Fruit fly (Drosophila melanogaster) whole organism, larva: ENCODE measurements around the gene CG5346.

Source experiments
- noc ChIP-seq: fragments of 200-800 bp; sonication (Bioruptor generic); optimal IDR thresholded peaks from 3 replicates; lab custom pipeline; 2019; ENCODE audit warnings: missing biosample characterization, mild to moderate bottlenecking, missing genetic modification characterization, moderate library complexity

CG5346 gene

DNA sequence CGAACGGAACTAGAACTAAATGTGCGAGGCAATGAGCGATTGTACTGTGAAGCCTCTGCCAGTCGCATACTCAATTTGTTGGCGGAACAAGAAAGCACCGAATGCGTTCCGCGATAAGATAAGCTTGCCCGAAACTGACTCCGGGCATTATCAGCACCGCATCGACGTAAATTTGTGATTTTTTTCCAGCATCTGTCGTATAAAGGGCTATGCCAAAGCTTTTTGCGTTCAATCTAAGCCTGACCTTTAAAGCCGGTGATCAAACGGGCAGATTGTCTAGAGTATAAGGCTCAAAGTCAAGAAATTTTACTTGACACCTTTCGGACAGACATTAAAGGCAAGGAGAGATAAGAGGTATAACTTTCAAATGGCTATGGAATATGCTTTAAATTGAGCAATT is 17.6 kb upstream of the CG5346 start:
- peak; percentile 55 for TF ChIP-seq noc

DNA sequence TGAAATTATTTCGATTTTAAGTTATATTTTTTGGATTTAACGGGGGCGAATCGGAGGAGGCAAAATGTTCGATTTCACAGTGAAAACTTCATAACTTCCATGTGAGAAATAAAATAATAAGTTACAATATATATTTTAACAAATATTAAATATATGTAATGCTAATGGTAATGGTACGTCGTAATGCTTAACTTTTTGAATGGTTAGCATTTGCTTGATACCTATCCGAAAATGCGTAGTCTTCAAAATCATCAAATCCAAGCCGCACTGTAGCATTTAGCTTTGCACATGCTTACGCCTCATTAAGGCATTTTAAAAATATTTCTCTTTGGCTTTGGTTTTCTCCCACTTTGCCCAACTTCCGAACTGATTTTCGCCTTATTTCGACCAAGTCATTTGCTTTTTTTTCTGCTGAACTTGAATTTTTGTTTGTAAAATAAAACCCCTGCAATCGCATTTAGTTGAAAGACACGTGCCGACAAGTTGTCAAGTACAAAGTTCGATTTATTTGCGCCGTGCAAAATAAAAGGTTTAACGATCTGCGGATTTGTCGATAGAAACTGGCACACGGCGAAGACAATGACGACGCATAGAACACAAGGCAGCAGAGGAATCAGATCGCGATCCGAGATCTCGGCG is 14.4 kb upstream of the CG5346 start:
- peak; percentile 48 for TF ChIP-seq noc

DNA sequence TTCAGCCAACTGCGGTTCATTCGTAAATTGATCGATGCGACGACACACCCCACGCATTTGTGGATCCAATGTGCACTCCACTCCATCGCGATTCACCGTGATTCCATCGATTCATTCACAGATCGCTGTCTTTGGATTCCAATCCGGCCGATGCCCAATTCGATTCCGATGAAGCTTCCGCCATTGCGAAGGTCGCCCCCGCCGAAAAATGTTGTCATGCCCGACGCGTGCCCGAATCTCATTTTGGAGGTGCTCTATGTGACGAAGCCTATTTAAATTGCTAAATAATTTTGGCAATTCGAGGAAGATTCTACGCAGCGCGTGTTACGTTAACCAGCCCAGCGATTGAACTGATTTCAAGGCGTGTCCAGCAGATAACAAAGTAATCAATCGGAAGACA is 12.2 kb upstream of the CG5346 start:
- no peak for TF ChIP-seq noc

DNA sequence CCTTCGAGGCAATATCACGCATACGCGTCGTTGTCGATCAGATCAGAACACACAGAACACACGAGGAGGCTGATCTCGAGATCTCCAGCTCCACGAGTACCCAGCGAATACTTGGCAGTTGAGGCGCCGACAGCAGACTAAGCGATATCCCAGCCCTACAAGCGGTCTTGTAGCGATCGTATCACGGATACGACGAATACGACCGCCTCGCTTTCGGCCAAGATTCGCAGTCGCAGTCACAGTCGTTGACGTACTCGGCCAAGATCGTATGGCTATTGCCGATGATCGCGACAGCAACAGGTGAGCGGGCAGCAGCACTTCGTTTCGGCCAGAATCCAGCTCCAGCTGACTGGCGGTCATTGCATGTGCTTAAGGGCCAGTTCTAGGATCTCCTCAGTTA is 11.3 kb upstream of the CG5346 start, which contains the start of gene CG5326:
Gene CG5326 (minus strand): TSS at position 158 of the 400 bp plus-strand sequence.
- no peak for TF ChIP-seq noc

DNA sequence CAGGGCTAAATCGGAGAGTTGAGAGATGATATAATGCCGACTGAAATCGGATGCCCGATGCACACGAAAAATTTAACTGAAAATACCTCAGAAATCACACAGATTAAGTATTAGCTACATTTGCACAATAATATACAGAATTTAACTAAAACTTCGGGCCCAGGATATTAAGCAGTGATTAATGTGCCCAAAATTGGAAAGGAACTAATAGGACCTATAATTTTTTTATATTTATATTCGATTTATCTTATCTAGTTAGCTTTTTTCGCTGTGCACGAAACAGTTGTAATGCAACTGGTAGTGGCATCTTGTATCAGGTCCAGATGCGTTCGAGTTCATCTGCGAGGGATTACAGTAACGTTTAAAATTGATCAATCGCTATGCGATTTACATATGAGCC is 10.4 kb upstream of the CG5346 start:
- no peak for TF ChIP-seq noc

DNA sequence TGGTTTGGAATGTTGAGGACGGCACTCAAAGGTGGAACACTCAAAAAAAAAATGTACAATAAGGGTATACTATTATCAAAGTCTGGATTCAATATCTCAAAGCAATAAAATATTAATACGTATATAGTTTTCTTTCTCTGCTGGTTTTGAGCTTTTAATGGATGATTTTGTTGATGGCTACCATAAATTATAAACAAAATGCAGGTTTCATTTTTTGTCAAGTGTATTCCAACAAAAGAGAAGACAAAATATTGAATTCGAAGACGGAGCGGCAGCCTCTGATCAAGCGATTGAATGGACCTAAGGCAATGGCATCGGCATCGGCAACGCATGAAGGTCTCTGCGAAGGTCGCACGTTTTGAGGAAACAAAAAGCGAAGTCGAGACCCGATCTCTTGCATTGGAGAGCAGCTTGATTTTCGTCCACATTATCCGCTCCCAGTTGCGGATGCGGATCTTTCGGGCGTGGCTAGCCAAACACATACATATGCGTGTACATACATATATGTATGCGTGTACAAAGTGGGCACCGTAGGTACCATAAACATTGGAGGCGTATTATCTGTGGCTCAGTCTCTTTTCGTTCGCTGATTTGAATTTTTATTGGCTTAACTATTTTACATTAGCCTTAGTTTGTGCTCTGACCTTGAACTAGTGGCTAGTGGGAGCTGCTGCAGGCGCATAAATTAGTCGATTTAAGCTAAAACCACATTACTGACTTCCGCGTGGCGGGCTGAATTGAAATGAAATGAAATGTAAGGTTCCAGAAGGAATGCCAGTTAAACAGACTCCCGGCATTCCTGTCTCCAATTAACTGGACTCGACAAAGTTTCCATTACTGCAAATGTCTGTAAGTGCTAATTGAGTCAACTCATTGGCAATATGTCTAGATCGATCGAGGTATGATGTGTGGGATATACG is 8.3 kb upstream of the CG5346 start:
- TF ChIP-seq noc = peak; percentile 18

DNA sequence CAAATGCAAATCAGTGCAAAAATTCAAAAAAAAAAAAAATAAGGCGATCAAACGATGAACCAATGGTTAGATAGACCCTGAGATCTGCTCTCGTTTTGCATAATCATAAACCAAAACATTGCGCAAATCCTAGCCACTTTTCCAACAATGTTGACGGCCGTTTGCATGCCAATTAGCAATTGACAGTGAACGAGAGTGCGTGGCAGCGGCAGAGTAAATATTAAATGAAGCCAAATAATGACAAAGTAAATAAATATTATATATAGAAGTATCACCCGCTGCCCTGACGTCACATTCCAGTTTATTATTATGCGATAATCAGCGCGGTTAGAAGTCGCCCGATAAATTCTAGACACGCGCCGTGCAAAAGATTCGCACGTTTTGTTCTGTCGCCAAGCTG is 7.5 kb upstream of the CG5346 start:
- no peak for TF ChIP-seq noc

DNA sequence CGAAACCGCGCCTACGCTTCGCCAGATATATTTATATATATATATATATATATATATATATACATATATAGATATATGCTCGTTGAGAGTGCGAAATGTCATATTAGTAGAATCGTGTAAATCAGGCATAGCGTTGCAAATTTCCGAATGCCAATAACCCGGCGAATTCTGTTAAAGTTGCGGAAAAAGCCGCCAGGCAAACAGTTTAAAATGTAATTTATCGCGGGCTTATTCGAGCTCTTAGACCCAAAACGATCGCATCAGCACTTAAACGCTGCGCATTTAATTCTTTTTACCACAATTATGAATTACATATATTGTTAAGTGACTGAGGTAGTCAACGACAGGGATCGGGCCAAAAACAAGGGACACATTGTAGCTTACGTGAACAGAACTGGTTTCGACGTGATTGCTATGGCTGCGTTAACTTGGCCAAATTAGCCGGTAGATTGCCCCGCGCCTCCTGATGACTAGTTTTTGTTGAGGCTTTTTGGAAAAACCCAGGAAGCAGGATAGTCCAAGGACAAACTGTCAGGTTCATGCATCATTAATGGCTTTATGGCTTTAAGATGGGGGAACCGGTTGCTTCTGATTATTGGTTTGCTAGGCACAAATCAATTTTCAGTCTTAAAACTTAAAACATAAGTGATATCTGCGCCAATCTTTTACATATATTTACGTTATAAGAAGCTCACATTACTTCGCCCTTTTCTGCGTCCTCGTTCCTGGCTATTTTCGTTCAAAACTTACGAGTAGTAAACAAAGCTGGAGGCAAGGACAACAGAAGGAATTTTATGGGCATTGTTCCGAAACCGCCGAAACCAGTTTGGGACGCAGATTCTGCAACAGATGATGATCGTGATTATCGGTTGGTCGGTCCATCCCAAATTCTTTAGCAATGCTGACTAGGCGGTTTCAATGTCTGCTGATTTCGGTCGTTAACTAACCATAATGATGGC is 5.8 kb upstream of the CG5346 start:
- TF ChIP-seq noc = no peak

DNA sequence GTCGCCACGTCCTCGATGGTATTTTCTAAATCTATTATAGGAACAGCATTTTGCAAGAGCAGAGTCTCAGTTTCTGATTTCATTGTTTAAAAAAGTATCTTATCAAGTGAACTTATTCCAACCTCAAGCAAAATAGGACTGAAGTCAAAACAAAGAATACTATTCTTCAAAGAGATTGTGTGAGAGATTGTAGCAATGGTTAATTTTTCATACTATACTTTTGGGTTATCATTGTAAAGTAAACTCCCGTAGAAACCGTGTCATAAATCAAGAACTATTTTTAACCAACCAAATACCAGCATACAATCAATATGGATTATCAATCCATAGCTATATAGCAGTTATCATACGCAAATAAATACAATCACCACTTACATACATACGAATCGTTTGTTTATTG is 3.3 kb upstream of the CG5346 start, which contains the start of gene CG33093:
Gene CG33093 (minus strand): TSS at position 122 of the 400 bp plus-strand sequence.
- no peak for TF ChIP-seq noc

DNA sequence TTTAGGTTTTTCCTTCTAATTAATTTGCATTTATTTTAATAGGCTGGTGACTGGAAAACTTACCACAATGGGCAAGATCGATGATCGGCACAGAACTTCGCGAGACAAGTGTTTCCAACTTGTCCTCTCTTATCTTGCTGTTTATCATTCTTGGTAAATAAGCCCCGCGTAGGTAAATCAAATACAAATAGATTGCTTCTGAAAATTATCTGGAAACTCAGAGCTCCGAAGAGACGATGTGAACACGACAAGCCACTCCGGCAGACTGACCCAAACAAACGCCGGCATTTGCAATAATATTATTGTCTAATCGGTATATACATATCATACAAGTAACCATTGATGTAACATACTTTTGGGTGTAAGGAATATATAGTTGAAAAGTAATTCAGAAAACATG is 1.8 kb upstream of the CG5346 start, which contains the start of gene CG33099:
Gene CG33099 (minus strand): TSS at position 268 of the 400 bp plus-strand sequence.
- TF ChIP-seq noc = peak; percentile 65

DNA sequence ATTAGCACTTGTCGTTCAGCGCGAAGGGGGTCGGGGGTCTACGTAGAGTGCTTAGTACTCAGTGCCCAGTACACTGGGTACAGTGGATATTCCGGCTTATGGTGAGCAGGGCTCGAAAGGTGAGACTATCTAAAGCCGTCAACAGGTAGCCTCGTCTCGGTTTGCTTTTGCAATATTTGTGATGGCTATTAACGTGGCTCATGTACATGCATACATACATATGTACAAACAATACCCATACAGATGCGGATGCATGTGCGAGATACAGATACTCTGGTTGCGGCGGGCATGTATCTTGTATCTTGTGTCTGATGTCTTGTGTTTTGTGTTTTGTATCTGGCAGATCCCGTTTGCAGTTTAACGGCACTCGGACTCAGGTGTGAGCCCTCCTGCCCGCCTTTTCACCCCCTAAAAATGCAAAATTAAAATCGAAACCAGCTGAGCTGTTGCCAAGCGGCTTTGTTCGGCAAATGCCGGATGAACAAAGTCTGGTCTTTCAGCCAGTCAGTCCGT is 771 bp downstream of the CG5346 start:
- TF ChIP-seq noc = no peak

DNA sequence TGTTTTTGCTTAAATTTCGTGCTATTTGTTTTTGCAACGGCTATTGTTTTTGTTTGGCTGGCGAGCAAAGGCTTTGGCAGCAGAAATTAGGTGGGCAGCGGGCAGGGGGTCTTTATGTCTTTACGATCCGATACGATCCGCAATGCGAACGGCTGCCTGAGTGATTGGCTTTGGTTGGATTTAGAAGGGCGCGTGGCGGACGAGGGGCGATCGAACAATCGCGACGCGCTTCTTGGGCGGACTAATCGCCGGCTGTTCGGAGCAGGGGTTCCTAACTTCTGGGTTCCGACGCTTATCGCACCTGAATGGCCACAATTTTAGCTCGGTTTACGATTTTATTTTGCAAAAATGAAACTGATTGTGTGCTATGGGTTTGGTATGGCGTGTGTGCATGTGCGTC is 1.3 kb downstream of the CG5346 start:
- TF ChIP-seq noc = peak; percentile 30

DNA sequence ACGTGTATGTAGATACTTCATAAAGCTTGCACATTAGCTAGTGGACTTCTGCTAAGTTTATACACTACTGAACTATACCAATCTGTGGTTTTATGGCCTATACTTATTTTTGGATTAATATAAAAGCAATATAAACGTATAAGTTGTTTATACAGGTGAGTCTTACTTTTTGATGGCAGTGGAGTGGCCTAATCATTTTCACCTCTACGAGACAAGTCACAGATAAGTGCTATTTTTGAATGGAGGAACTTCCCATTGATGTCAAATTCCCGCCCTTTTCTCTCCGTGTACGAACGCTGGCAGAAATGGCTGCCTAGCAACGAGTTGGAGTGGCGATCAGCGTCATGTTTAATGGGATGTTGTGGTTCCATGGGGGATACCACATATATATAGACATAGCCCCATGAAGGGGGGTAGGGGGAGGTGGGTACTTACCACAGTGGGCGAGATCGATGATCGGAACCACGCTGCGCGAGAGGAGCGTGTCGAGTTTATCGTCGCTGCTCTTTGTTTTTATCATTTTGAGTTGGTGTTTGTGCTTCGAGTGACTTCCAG is 2.0 kb downstream of the CG5346 start:
- TF ChIP-seq noc = peak; percentile 33

DNA sequence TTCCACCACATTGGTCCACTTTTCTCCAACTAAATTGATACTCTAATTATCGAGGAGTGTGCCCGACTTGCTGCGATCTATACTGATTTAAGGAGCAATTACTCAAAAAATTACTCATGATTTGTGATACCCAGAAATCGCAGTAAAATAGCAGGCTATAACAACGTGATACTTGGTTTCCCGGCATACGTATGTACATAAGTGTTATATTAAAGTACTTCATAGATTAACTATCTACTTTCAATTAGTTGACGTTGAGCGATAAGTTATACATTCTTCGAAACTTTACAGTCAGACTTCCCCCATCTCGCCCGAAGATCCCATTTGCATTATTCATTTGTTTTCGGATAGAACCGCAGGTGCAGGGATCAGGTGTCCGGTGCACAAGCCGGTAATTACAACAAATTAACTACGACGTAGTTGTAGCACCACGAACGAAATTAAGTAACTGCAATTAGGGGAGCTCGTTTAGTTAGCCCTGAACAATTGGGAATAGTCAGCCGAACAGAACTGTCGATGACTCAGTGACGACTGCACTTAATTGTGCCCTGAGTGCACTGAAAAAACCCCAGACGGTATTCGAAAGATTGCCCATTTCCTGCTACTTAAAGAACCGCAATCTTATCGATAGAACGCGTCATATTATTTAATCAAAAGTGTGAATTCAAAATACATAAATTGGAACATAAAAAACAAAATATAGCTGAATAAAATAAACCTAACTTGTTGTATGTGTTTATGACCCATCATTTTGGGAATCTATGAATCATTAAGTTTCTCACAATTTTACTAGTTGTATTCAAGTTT is 2.7 kb downstream of the CG5346 start:
- peak; percentile 33 for TF ChIP-seq noc

DNA sequence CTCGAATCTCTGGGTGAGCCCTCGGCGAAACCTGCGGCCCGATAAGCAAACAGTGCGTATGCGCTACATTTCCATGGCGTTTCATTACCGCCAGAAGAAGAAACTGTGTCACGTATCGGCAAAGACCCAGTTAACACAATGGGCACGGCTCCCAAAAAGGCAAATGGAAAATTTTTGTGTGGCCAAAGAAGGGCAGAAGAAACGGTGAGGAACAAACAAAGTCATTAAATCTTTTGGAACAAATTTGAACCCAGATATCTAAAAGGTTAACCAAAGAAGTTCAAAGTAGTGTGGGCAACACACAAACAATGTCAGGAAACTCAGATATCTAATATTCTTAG is 3.4 kb downstream of the CG5346 start:
- no peak for TF ChIP-seq noc
